Worm (Caenorhabditis elegans) whole organism, L4/young adult: Measurements from ENCODE around the gene R12C12.9.

Source experiments
- W03F9.2 ChIP-seq: fragments of 150-350 bp; optimal IDR thresholded peaks from 2 replicates; lab custom pipeline; 2014; ENCODE audit warnings: missing biosample characterization, missing genetic modification characterization
- dao-5 ChIP-seq: sonication (generic microtip); optimal IDR thresholded peaks from 2 replicates; lab custom pipeline; 2016; ENCODE audit warnings: missing genotype, missing genetic modification characterization, moderate library complexity, missing compliant biosample characterization

ce11 chrII:5988224-5988623 lies 36.6 kb downstream of the R12C12.9 start, which contains the start of gene ins-2:
- TF ChIP-seq dao-5, result no peak
- TF ChIP-seq W03F9.2, result no peak
